Fruit fly (Drosophila melanogaster) whole organism, embryonic: ENCODE results near the gene Ube3a.

ENCODE experiments used
- B-H1 ChIP-seq: fragments of 200-800 bp; sonication (Bioruptor generic); IDR thresholded peaks from 3 replicates; pipeline ENCODE4 v1.3.6; 2022; ENCODE audit warnings: missing biosample characterization, missing genetic modification characterization
- CG12391 ChIP-seq: fragments of 200-800 bp; sonication (Bioruptor generic); optimal IDR thresholded peaks from 3 replicates; lab custom pipeline; 2018; ENCODE audit warnings: missing biosample characterization, mild to moderate bottlenecking, missing genetic modification characterization, moderate library complexity
- CG13424 ChIP-seq: fragments of 200-800 bp; sonication (Bioruptor generic); optimal IDR thresholded peaks from 2 replicates; lab custom pipeline; 2019; ENCODE audit warnings: missing biosample characterization, mild to moderate bottlenecking, missing genetic modification characterization, moderate library complexity
- CG13894 ChIP-seq: fragments of 200-800 bp; sonication (Bioruptor generic); optimal IDR thresholded peaks from 3 replicates; lab custom pipeline; 2018; ENCODE audit warnings: missing biosample characterization, mild to moderate bottlenecking, missing genetic modification characterization, moderate library complexity
- CG14667 ChIP-seq: fragments of 200-800 bp; sonication (Bioruptor generic); IDR thresholded peaks from 2 replicates; pipeline ENCODE4 v1.3.6; 2022; ENCODE audit warnings: missing biosample characterization, missing genetic modification characterization
- CG14860 ChIP-seq: fragments of 200-800 bp; sonication (Bioruptor generic); IDR thresholded peaks from 3 replicates; pipeline ENCODE4 v1.3.6; 2022; ENCODE audit warnings: missing biosample characterization, missing genetic modification characterization; ENCODE audit not compliant: partially characterized antibody
- CG1602 ChIP-seq: fragments of 200-800 bp; sonication (Bioruptor generic); optimal IDR thresholded peaks from 3 replicates; lab custom pipeline; 2016; ENCODE audit warnings: missing biosample characterization, missing genetic modification characterization
- CG1647 ChIP-seq: fragments of 200-800 bp; sonication (Bioruptor generic); optimal IDR thresholded peaks from 3 replicates; lab custom pipeline; 2016; ENCODE audit warnings: missing biosample characterization, missing genetic modification characterization
- CG17385 ChIP-seq: fragments of 200-800 bp; sonication (Bioruptor generic); optimal IDR thresholded peaks from 3 replicates; lab custom pipeline; 2018; ENCODE audit warnings: missing biosample characterization, mild to moderate bottlenecking, missing genetic modification characterization
- CG31365 ChIP-seq: fragments of 200-800 bp; sonication (Bioruptor generic); optimal IDR thresholded peaks from 2 replicates; lab custom pipeline; 2018; ENCODE audit warnings: missing biosample characterization, mild to moderate bottlenecking, missing genetic modification characterization
- CG33213 ChIP-seq: fragments of 200-800 bp; sonication (Bioruptor generic); optimal IDR thresholded peaks from 3 replicates; lab custom pipeline; 2016; ENCODE audit warnings: missing biosample characterization, missing genetic modification characterization
- CG42726 ChIP-seq: fragments of 200-800 bp; sonication (Bioruptor generic); IDR thresholded peaks from 2 replicates; pipeline ENCODE4 v1.3.6; 2022; ENCODE audit warnings: missing biosample characterization, missing genetic modification characterization; ENCODE audit not compliant: partially characterized antibody
- CG4730 ChIP-seq: fragments of 200-800 bp; sonication (Bioruptor generic); IDR thresholded peaks from 2 replicates; pipeline ENCODE4 v1.3.6; 2022; ENCODE audit warnings: missing biosample characterization, missing genetic modification characterization
- CG7963 ChIP-seq: fragments of 200-800 bp; sonication (Bioruptor generic); IDR thresholded peaks from 3 replicates; pipeline ENCODE4 v1.3.6; 2022; ENCODE audit warnings: missing biosample characterization, missing genetic modification characterization; ENCODE audit not compliant: partially characterized antibody
- CG8388 ChIP-seq: fragments of 200-800 bp; sonication (Bioruptor generic); optimal IDR thresholded peaks from 2 replicates; lab custom pipeline; 2019; ENCODE audit warnings: missing biosample characterization, mild to moderate bottlenecking, missing genetic modification characterization, moderate library complexity
- CG8924 ChIP-seq: fragments of 200-800 bp; optimal IDR thresholded peaks from 3 replicates; lab custom pipeline; 2019; ENCODE audit warnings: missing biosample characterization, mild to moderate bottlenecking, missing genetic modification characterization, moderate library complexity
- CG9215 ChIP-seq: fragments of 200-800 bp; sonication (Bioruptor generic); IDR thresholded peaks from 2 replicates; pipeline ENCODE4 v1.3.6; 2022; ENCODE audit warnings: missing biosample characterization, missing genetic modification characterization
- CTCF ChIP-seq: fragments of 200-800 bp; sonication (Bioruptor generic); optimal IDR thresholded peaks from 2 replicates; lab custom pipeline; 2017; ENCODE audit warnings: missing biosample characterization, mild to moderate bottlenecking, missing genetic modification characterization, moderate library complexity
- Dad ChIP-seq: fragments of 200-800 bp; sonication (Bioruptor generic); optimal IDR thresholded peaks from 3 replicates; lab custom pipeline; 2016; ENCODE audit warnings: missing biosample characterization, missing genetic modification characterization
- Dek ChIP-seq: fragments of 200-800 bp; sonication (Bioruptor generic); optimal IDR thresholded peaks from 3 replicates; lab custom pipeline; 2019; ENCODE audit warnings: missing biosample characterization, mild to moderate bottlenecking, missing genetic modification characterization, moderate library complexity
- Fer1 ChIP-seq: fragments of 200-800 bp; sonication (Bioruptor generic); optimal IDR thresholded peaks from 2 replicates; lab custom pipeline; 2017; ENCODE audit warnings: missing biosample characterization, mild to moderate bottlenecking, missing genetic modification characterization
- H15 ChIP-seq: fragments of 200-800 bp; sonication (Bioruptor generic); IDR thresholded peaks from 3 replicates; pipeline ENCODE4 v1.3.6; 2022; ENCODE audit warnings: missing biosample characterization, missing genetic modification characterization
- H2.0 ChIP-seq: fragments of 200-800 bp; sonication (Bioruptor generic); IDR thresholded peaks from 2 replicates; pipeline ENCODE4 v1.3.6; 2022; ENCODE audit warnings: missing biosample characterization, missing genetic modification characterization
- Hey ChIP-seq: fragments of 200-800 bp; sonication (Bioruptor generic); optimal IDR thresholded peaks from 3 replicates; lab custom pipeline; 2018; ENCODE audit warnings: missing biosample characterization, mild to moderate bottlenecking, missing genetic modification characterization
- MTF-1 ChIP-seq: fragments of 200-800 bp; sonication (Bioruptor generic); optimal IDR thresholded peaks from 2 replicates; lab custom pipeline; 2018; ENCODE audit warnings: missing biosample characterization, mild to moderate bottlenecking, missing genetic modification characterization, borderline replicate concordance
- Max ChIP-seq: fragments of 200-800 bp; sonication (Bioruptor generic); optimal IDR thresholded peaks from 2 replicates; lab custom pipeline; 2016; ENCODE audit warnings: missing biosample characterization, mild to moderate bottlenecking, missing genetic modification characterization
- Scr ChIP-seq: fragments of 200-800 bp; sonication (Bioruptor generic); IDR thresholded peaks from 2 replicates; pipeline ENCODE4 v1.3.6; 2022; ENCODE audit warnings: missing biosample characterization, missing genetic modification characterization; ENCODE audit not compliant: partially characterized antibody
- Trl ChIP-seq, 3 experiments: fragments of >200 bp in 2 of 3; fragments of 200-800 bp in 1 of 3; sonication (Bioruptor generic) in 1 of 3; optimal IDR thresholded peaks; 2 replicates in 1 of 3; 3 replicates in 2 of 3; lab custom pipeline; 2016 to 2017; ENCODE audit warnings: missing biosample characterization in 1 of 3, missing genetic modification characterization in 1 of 3
- ab ChIP-seq: fragments of 200-800 bp; sonication (Bioruptor generic); optimal IDR thresholded peaks from 2 replicates; lab custom pipeline; 2016; ENCODE audit warnings: missing biosample characterization, missing genetic modification characterization
- bigmax ChIP-seq: fragments of 200-800 bp; sonication (Bioruptor generic); optimal IDR thresholded peaks from 2 replicates; lab custom pipeline; 2018; ENCODE audit warnings: missing biosample characterization, mild to moderate bottlenecking, missing genetic modification characterization
- corto ChIP-seq: fragments of 200-800 bp; sonication (Bioruptor generic); optimal IDR thresholded peaks from 2 replicates; lab custom pipeline; 2016; ENCODE audit warnings: missing biosample characterization, mild to moderate bottlenecking, missing genetic modification characterization, moderate library complexity
- crp ChIP-seq, 2 experiments: fragments of 200-800 bp; sonication (Bioruptor generic); optimal IDR thresholded peaks; 2 replicates in 1 of 2; 3 replicates in 1 of 2; lab custom pipeline; 2017; ENCODE audit warnings: missing biosample characterization in 2 of 2, missing genetic modification characterization in 2 of 2, mild to moderate bottlenecking in 1 of 2, moderate library complexity in 1 of 2
- da ChIP-seq: fragments of 200-800 bp; sonication (Bioruptor generic); optimal IDR thresholded peaks from 2 replicates; lab custom pipeline; 2016; ENCODE audit warnings: missing biosample characterization, missing genetic modification characterization
- ewg ChIP-seq: fragments of 200-800 bp; sonication (Bioruptor generic); optimal IDR thresholded peaks from 3 replicates; lab custom pipeline; 2017; ENCODE audit warnings: mild to moderate bottlenecking, missing biosample characterization, missing genetic modification reagents, missing genetic modification characterization
- fd3F ChIP-seq: fragments of 200-800 bp; sonication (Bioruptor generic); optimal IDR thresholded peaks from 2 replicates; lab custom pipeline; 2018; ENCODE audit warnings: missing biosample characterization, mild to moderate bottlenecking, missing genetic modification characterization, moderate library complexity
- gro ChIP-seq: fragments of 200-800 bp; sonication (Bioruptor generic); optimal IDR thresholded peaks from 2 replicates; lab custom pipeline; 2016; ENCODE audit warnings: missing biosample characterization, missing genetic modification characterization
- hb ChIP-seq: fragments of 200-800 bp; sonication (Bioruptor generic); IDR thresholded peaks from 3 replicates; pipeline ENCODE4 v1.3.6; 2022; ENCODE audit warnings: missing biosample characterization, missing genetic modification characterization; ENCODE audit not compliant: partially characterized antibody
- knrl ChIP-seq: fragments of 200-800 bp; sonication (Bioruptor generic); IDR thresholded peaks from 3 replicates; pipeline ENCODE4 v1.3.6; 2022; ENCODE audit warnings: missing biosample characterization, missing genetic modification characterization; ENCODE audit not compliant: partially characterized antibody
- mam ChIP-seq: fragments of 200-800 bp; sonication (Bioruptor generic); optimal IDR thresholded peaks from 3 replicates; lab custom pipeline; 2016; ENCODE audit warnings: missing biosample characterization, missing genetic modification characterization
- repo ChIP-seq: fragments of 200-800 bp; sonication (Bioruptor generic); optimal IDR thresholded peaks from 2 replicates; lab custom pipeline; 2016; ENCODE audit warnings: missing biosample characterization, missing genetic modification characterization
- row ChIP-seq: fragments of 200-800 bp; sonication (Bioruptor generic); IDR thresholded peaks from 3 replicates; pipeline ENCODE4 v1.3.6; 2022; ENCODE audit warnings: missing biosample characterization, missing genetic modification characterization
- sna ChIP-seq: fragments of 200-800 bp; sonication (Bioruptor generic); IDR thresholded peaks from 2 replicates; pipeline ENCODE4 v1.3.6; 2022; ENCODE audit warnings: missing biosample characterization, missing genetic modification characterization; ENCODE audit not compliant: partially characterized antibody
- unc-4 ChIP-seq: fragments of 200-800 bp; sonication (Bioruptor generic); IDR thresholded peaks from 2 replicates; pipeline ENCODE4 v1.3.6; 2022; ENCODE audit warnings: missing biosample characterization, missing genetic modification characterization; ENCODE audit not compliant: partially characterized antibody
- unpg ChIP-seq: fragments of 200-800 bp; sonication (Bioruptor generic); optimal IDR thresholded peaks from 3 replicates; lab custom pipeline; 2018; ENCODE audit warnings: missing biosample characterization, mild to moderate bottlenecking, missing genetic modification characterization, moderate library complexity
- usp ChIP-seq: fragments of >200 bp; optimal IDR thresholded peaks from 2 replicates; lab custom pipeline; 2017; ENCODE audit warnings: missing biosample characterization, missing genetic modification characterization
- vfl ChIP-seq: fragments of 200-800 bp; sonication (Bioruptor generic); optimal IDR thresholded peaks from 2 replicates; lab custom pipeline; 2016; ENCODE audit warnings: missing biosample characterization, missing genetic modification characterization
- vnd ChIP-seq: fragments of 200-800 bp; sonication (Bioruptor generic); IDR thresholded peaks from 3 replicates; pipeline ENCODE4 v1.3.6; 2022; ENCODE audit warnings: missing biosample characterization, missing genetic modification characterization; ENCODE audit not compliant: partially characterized antibody

The Ube3a gene

DNA sequence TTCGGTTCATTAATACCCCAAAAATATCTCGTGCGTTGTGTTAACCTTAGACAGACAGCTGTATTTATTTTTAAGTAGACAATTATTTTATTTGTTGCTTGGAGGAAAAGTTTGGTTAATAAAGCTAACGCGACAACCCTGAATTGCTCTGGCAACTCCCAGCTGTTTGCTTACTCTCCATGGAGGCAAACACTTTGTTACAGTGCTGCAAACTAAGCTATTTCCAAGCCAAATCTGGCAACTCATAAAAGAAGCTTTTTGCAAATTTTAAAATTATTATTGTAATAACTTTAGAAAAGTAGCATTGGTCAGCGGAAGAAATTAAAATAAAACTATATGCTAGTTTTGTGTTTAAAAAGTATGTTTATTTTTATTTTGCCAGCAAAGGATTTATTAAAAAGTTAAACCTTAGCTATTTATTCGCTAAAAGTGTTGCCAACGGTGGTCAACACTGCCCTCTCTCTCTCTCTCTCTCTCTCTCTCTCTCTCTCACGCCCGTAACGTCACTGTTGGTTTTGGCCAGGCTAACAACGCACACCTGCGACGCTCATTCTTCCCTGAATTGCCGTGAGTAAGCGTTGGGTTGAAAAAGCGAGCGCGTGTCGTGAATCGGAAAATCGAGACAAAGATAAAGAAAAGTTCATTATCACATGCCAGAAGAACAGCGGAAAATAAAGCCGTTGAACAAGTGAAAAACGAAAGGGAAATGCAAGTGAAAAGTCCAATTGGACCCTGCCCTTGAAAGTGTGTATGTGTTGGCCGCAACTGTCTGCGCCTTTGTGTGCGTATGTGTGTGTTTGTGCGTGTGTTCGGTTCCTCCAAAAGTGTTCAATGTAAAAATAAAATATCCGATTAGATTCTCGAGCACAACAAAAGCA, 5.1 kb upstream of the Ube3a start (continued):
- TF ChIP-seq ewg (GFP tag; lab: Kevin White, UChicago) (peak; percentile 66), CG13894 (peak; percentile 76), corto (GFP tag; lab: Kevin White, UChicago) (peak; percentile 87), hb (GFP tag; lab: Robert Waterston, UW) (no peak), CG8924 (peak; percentile 88), knrl (GFP tag; lab: Robert Waterston, UW) (no peak), H2.0 (GFP tag; lab: Robert Waterston, UW) (peak; percentile 92), CG12391 (tag; lab: Kevin White, UChicago) (peak; percentile 87), repo (GFP tag; lab: Kevin White, UChicago) (peak; percentile 88), CG33213 (GFP tag; lab: Kevin White, UChicago) (peak; percentile 83), CG8388 (GFP tag; lab: Kevin White, UChicago) (peak; percentile 86), da (peak; percentile 54), mam (GFP tag; lab: Kevin White, UChicago) (peak; percentile 87), ab (peak; percentile 58), Trl (optimal IDR thresholded peaks at IDR 0.05; lab: Kevin White, UChicago) (peak; percentile 79 to 98), Trl (GFP tag; optimal IDR thresholded peaks at IDR 0.05; lab: Kevin White, UChicago) (peak; percentile 93), CG1602 (GFP tag; lab: Kevin White, UChicago) (peak; percentile 75), row (GFP tag; lab: Robert Waterston, UW) (peak; percentile 99), CG13424 (tag; lab: Kevin White, UChicago) (peak; percentile 77), Dek (peak; percentile 82), Max (GFP tag; lab: Kevin White, UChicago) (peak; percentile 53), vnd (no peak), Scr (peak; percentile 12; the same call in 1 of the 2 replicates), unc-4 (GFP tag; lab: Robert Waterston, UW) (no peak), CG7963 (GFP tag; lab: Robert Waterston, UW) (no peak), CG42726 (GFP tag; lab: Robert Waterston, UW) (0 out of 2 replicates have a peak, but pooled peaks have one; percentile 4), usp (GFP tag; lab: Kevin White, UChicago) (no peak), crp (GFP tag; optimal IDR thresholded peaks at IDR 0.05; lab: Kevin White, UChicago) (peak in 1 of 2 experiments; percentile 76), CTCF (GFP tag; lab: Kevin White, UChicago) (peak; percentile 39), CG14667 (GFP tag; lab: Robert Waterston, UW) (peak; percentile 86), B-H1 (peak; percentile 89), CG31365 (tag; lab: Kevin White, UChicago) (peak; percentile 67), vfl (GFP tag; lab: Kevin White, UChicago) (peak; percentile 91), CG17385 (peak; percentile 76), sna (GFP tag; lab: Robert Waterston, UW) (no peak), bigmax (GFP tag; lab: Kevin White, UChicago) (peak; percentile 72), MTF-1 (peak; percentile 80), H15 (peak; percentile 90), CG4730 (GFP tag; lab: Robert Waterston, UW) (peak; percentile 89), CG1647 (GFP tag; lab: Kevin White, UChicago) (peak; percentile 90), CG9215 (GFP tag; lab: Robert Waterston, UW) (peak; percentile 85), Fer1 (peak; percentile 92), CG14860 (GFP tag; lab: Robert Waterston, UW) (no peak), Dad (GFP tag; lab: Kevin White, UChicago) (peak; percentile 70), gro (GFP tag; lab: Kevin White, UChicago) (peak; percentile 94), unpg (GFP tag; lab: Kevin White, UChicago) (peak; percentile 93), fd3F (GFP tag; lab: Kevin White, UChicago) (peak; percentile 76), Hey (tag; lab: Kevin White, UChicago) (peak; percentile 17)
